Worm (Caenorhabditis elegans): ENCODE measurements around the gene ttr-21.

ce11 chrV:13854306-13854705, at the start of gene ttr-21:
- no peak for TF ChIP-seq athp-1 (tag; optimal IDR thresholded peaks at IDR 0.05)
- TF ChIP-seq F10E7.11 (tag; optimal IDR thresholded peaks at IDR 0.05): no peak
- TF ChIP-seq hmg-1.2 (GFP tag; IDR thresholded peaks at IDR 0.05): no peak
- no peak for TF ChIP-seq ceh-100 (GFP tag; IDR thresholded peaks at IDR 0.05)
- no peak for TF ChIP-seq mxl-1 (tag; optimal IDR thresholded peaks at IDR 0.05)
- TF ChIP-seq lag-1 (GFP tag; IDR thresholded peaks at IDR 0.05): no peak
- TF ChIP-seq Y53F4B.3 (GFP tag; IDR thresholded peaks at IDR 0.05): no peak

Measured in whole organism, young adult.